Worm (Caenorhabditis elegans) whole organism, mixed stage, embryonic: ENCODE measurements around the gene F41E6.15.

Experiments used
- elt-1 ChIP-seq: sonication (generic microtip); optimal IDR thresholded peaks from 2 replicates; lab custom pipeline; 2017; ENCODE audit warnings: missing genetic modification characterization, mild to moderate bottlenecking, missing compliant biosample characterization, antibody characterized with exemption, moderate library complexity, borderline replicate concordance; ENCODE audit not compliant: insufficient read depth
- mab-5 ChIP-seq: fragments of 150-350 bp; optimal IDR thresholded peaks from 2 replicates; lab custom pipeline; 2014; ENCODE audit warnings: missing biosample characterization, missing genetic modification characterization
- mls-2 ChIP-seq: sonication (generic microtip); optimal IDR thresholded peaks from 2 replicates; lab custom pipeline; 2016; ENCODE audit warnings: mild to moderate bottlenecking, missing genetic modification characterization, moderate library complexity, missing compliant biosample characterization
- nhr-237 ChIP-seq: fragments of 150-350 bp; optimal IDR thresholded peaks from 2 replicates; lab custom pipeline; 2014; ENCODE audit warnings: missing biosample characterization, missing genetic modification characterization
- nhr-28 ChIP-seq: fragments of 150-350 bp; optimal IDR thresholded peaks from 2 replicates; lab custom pipeline; 2014; ENCODE audit warnings: missing biosample characterization, missing genetic modification characterization
- nhr-76 ChIP-seq: sonication (generic microtip); optimal IDR thresholded peaks from 2 replicates; lab custom pipeline; 2017; ENCODE audit warnings: missing biosample characterization, missing genetic modification characterization
- snpc-4 ChIP-seq: fragments of 150-350 bp; optimal IDR thresholded peaks from 2 replicates; lab custom pipeline; 2014; ENCODE audit warnings: missing biosample characterization, missing genetic modification characterization
- unc-39 ChIP-seq: fragments of 150-350 bp; optimal IDR thresholded peaks from 2 replicates; lab custom pipeline; 2014; ENCODE audit warnings: missing biosample characterization, missing genetic modification characterization
- unc-62 ChIP-seq: fragments of 150-350 bp; optimal IDR thresholded peaks from 2 replicates; lab custom pipeline; 2014; ENCODE audit warnings: missing biosample characterization, missing genetic modification reagents, missing genetic modification characterization

- TF ChIP-seq nhr-76 (no peak), snpc-4 (tag; lab: Kevin White, UChicago) (no peak), nhr-28 (no peak), elt-1 (tag; lab: Kevin White, UChicago) (no peak), mls-2 (no peak), nhr-237 (no peak), mab-5 (tag; lab: Kevin White, UChicago) (no peak), unc-39 (tag; lab: Kevin White, UChicago) (no peak), unc-62 (GFP tag; lab: Kevin White, UChicago) (no peak)
Measured at ce11 chrV:8636907-8637306, 34.4 kb upstream of the F41E6.15 start, which contains the start of gene grl-12.
